Worm (Caenorhabditis elegans): ENCODE results near the gene sdc-2.

- TF ChIP-seq ceh-48 (tag; optimal IDR thresholded peaks at IDR 0.05) (no peak), sox-4 (tag; optimal IDR thresholded peaks at IDR 0.05) (no peak), nhr-11 (tag; optimal IDR thresholded peaks at IDR 0.05) (no peak)
These were observed 13.9 kb downstream of the sdc-2 start, which contains the start of gene C35C5.9 for ce11 chrX:11536408-11536807.

Measured in whole organism, late embryonic.